Worm (Caenorhabditis elegans) whole organism, L3 larva: ENCODE measurements around the gene C55C3.3.

ENCODE experiments used
- R02D3.7 ChIP-seq: fragments of 150-350 bp; optimal IDR thresholded peaks from 2 replicates; lab custom pipeline; 2014; ENCODE audit warnings: missing biosample characterization, missing genetic modification characterization
- ZK546.5 ChIP-seq: sonication (generic microtip); optimal IDR thresholded peaks from 2 replicates; lab custom pipeline; 2017; ENCODE audit warnings: missing biosample characterization, missing genetic modification characterization
- ama-1 ChIP-seq: fragments of 150-350 bp; optimal IDR thresholded peaks from 2 replicates; lab custom pipeline; 2018
- ceh-28 ChIP-seq: fragments of 150-350 bp; optimal IDR thresholded peaks from 2 replicates; lab custom pipeline; 2014; ENCODE audit warnings: missing biosample characterization, missing genetic modification reagents, missing genetic modification characterization
- ceh-9 ChIP-seq: sonication (generic microtip); optimal IDR thresholded peaks from 2 replicates; lab custom pipeline; 2018; ENCODE audit warnings: missing biosample characterization, missing genetic modification characterization
- daf-12 ChIP-seq: fragments of 150-350 bp; optimal IDR thresholded peaks from 2 replicates; lab custom pipeline; 2014; ENCODE audit warnings: missing biosample characterization, missing genetic modification reagents, missing genetic modification characterization
- egl-5 ChIP-seq: fragments of 150-350 bp; optimal IDR thresholded peaks from 2 replicates; lab custom pipeline; 2017; ENCODE audit warnings: missing biosample characterization, missing genetic modification reagents, missing genetic modification characterization, inconsistent platforms
- elt-1 ChIP-seq: fragments of 150-350 bp; optimal IDR thresholded peaks from 2 replicates; lab custom pipeline; 2014; ENCODE audit warnings: missing biosample characterization, missing genetic modification characterization
- elt-2 ChIP-seq: sonication (generic microtip); optimal IDR thresholded peaks from 2 replicates; lab custom pipeline; 2016; ENCODE audit warnings: missing genetic modification reagents, mild to moderate bottlenecking, missing genetic modification characterization, missing compliant biosample characterization
- eor-1 ChIP-seq, 2 experiments: fragments of 150-350 bp; optimal IDR thresholded peaks; 2 replicates each; lab custom pipeline; 2014 to 2018; ENCODE audit warnings: missing biosample characterization in 2 of 2, missing genetic modification characterization in 2 of 2
- fkh-2 ChIP-seq: fragments of 150-350 bp; optimal IDR thresholded peaks from 2 replicates; lab custom pipeline; 2014; ENCODE audit warnings: missing biosample characterization, missing genetic modification reagents, missing genetic modification characterization
- fos-1 ChIP-seq: fragments of 150-350 bp; optimal IDR thresholded peaks from 2 replicates; lab custom pipeline; 2014; ENCODE audit warnings: missing biosample characterization, missing genetic modification characterization
- hmg-11 ChIP-seq: sonication (generic microtip); optimal IDR thresholded peaks from 2 replicates; lab custom pipeline; 2016; ENCODE audit warnings: missing genetic modification characterization, missing compliant biosample characterization
- jun-1 ChIP-seq: fragments of 150-350 bp; optimal IDR thresholded peaks from 2 replicates; lab custom pipeline; 2014; ENCODE audit warnings: missing biosample characterization, missing genetic modification reagents, missing genetic modification characterization
- lin-15B ChIP-seq: fragments of 150-350 bp; optimal IDR thresholded peaks from 2 replicates; lab custom pipeline; 2014; ENCODE audit warnings: missing biosample characterization, missing genetic modification characterization
- lin-39 ChIP-seq: fragments of 150-350 bp; optimal IDR thresholded peaks from 2 replicates; lab custom pipeline; 2018; ENCODE audit warnings: missing biosample characterization, missing genetic modification reagents, missing genetic modification characterization
- mml-1 ChIP-seq: fragments of 150-350 bp; sonication (generic microtip); optimal IDR thresholded peaks from 3 replicates; lab custom pipeline; 2014; ENCODE audit warnings: missing biosample characterization, missing genetic modification characterization
- nfya-1 ChIP-seq: sonication (generic microtip); optimal IDR thresholded peaks from 2 replicates; lab custom pipeline; 2017; ENCODE audit warnings: missing genetic modification characterization, mild to moderate bottlenecking, missing compliant biosample characterization, antibody characterized with exemption, moderate library complexity; ENCODE audit not compliant: insufficient read depth
- nhr-11 ChIP-seq: fragments of 150-350 bp; optimal IDR thresholded peaks from 2 replicates; lab custom pipeline; 2014; ENCODE audit warnings: missing biosample characterization, missing genetic modification characterization
- nhr-12 ChIP-seq: fragments of 150-350 bp; optimal IDR thresholded peaks from 2 replicates; lab custom pipeline; 2014; ENCODE audit warnings: missing biosample characterization, missing genetic modification characterization
- nhr-23 ChIP-seq: fragments of 150-350 bp; optimal IDR thresholded peaks from 2 replicates; lab custom pipeline; 2014; ENCODE audit warnings: missing biosample characterization, missing genetic modification reagents, missing genetic modification characterization
- nhr-25 ChIP-seq: sonication (generic microtip); optimal IDR thresholded peaks from 2 replicates; lab custom pipeline; 2017; ENCODE audit warnings: missing biosample characterization, missing genetic modification characterization
- nhr-28 ChIP-seq: fragments of 150-350 bp; optimal IDR thresholded peaks from 2 replicates; lab custom pipeline; 2014; ENCODE audit warnings: missing biosample characterization, missing genetic modification characterization
- nhr-43 ChIP-seq: sonication (generic microtip); optimal IDR thresholded peaks from 2 replicates; lab custom pipeline; 2016; ENCODE audit warnings: mild to moderate bottlenecking, missing genetic modification characterization, missing compliant biosample characterization; ENCODE audit not compliant: poor library complexity, severe bottlenecking
- nhr-67 ChIP-seq: fragments of 150-350 bp; optimal IDR thresholded peaks from 2 replicates; lab custom pipeline; 2014; ENCODE audit warnings: missing biosample characterization, missing genetic modification characterization
- nhr-77 ChIP-seq: fragments of 150-350 bp; optimal IDR thresholded peaks from 2 replicates; lab custom pipeline; 2014; ENCODE audit warnings: missing biosample characterization, missing genetic modification characterization
- pha-4 ChIP-seq: fragments of 150-350 bp; optimal IDR thresholded peaks from 2 replicates; lab custom pipeline; 2014; ENCODE audit warnings: missing biosample characterization, missing genetic modification reagents, missing genetic modification characterization
- pqm-1 ChIP-seq: fragments of 150-350 bp; optimal IDR thresholded peaks from 2 replicates; lab custom pipeline; 2017; ENCODE audit warnings: missing biosample characterization, missing genetic modification characterization, inconsistent platforms
- sea-2 ChIP-seq: fragments of 150-350 bp; sonication (generic microtip); optimal IDR thresholded peaks from 4 replicates; lab custom pipeline; 2014; ENCODE audit warnings: missing biosample characterization, missing genetic modification reagents, missing genetic modification characterization
- skn-1 ChIP-seq: fragments of 150-350 bp; optimal IDR thresholded peaks from 2 replicates; lab custom pipeline; 2014; ENCODE audit warnings: missing biosample characterization, missing genetic modification characterization
- snpc-4 ChIP-seq: fragments of 150-350 bp; optimal IDR thresholded peaks from 2 replicates; lab custom pipeline; 2014; ENCODE audit warnings: missing biosample characterization, missing genetic modification characterization
- tbx-2 ChIP-seq: sonication (generic microtip); optimal IDR thresholded peaks from 2 replicates; lab custom pipeline; 2016; ENCODE audit warnings: mild to moderate bottlenecking, missing genetic modification characterization, missing compliant biosample characterization
- unc-39 ChIP-seq: sonication (generic microtip); optimal IDR thresholded peaks from 4 replicates; lab custom pipeline; 2017; ENCODE audit warnings: missing biosample characterization, missing genetic modification characterization
- unc-62 ChIP-seq: fragments of 150-350 bp; sonication (generic microtip); optimal IDR thresholded peaks from 4 replicates; lab custom pipeline; 2014; ENCODE audit warnings: missing biosample characterization, missing genetic modification reagents, missing genetic modification characterization
- zag-1 ChIP-seq: fragments of 150-350 bp; optimal IDR thresholded peaks from 2 replicates; lab custom pipeline; 2014; ENCODE audit warnings: missing biosample characterization, missing genetic modification characterization
- ztf-11 ChIP-seq: fragments of 150-350 bp; optimal IDR thresholded peaks from 2 replicates; lab custom pipeline; 2014; ENCODE audit warnings: missing biosample characterization, missing genetic modification characterization

The C55C3.3 gene

DNA sequence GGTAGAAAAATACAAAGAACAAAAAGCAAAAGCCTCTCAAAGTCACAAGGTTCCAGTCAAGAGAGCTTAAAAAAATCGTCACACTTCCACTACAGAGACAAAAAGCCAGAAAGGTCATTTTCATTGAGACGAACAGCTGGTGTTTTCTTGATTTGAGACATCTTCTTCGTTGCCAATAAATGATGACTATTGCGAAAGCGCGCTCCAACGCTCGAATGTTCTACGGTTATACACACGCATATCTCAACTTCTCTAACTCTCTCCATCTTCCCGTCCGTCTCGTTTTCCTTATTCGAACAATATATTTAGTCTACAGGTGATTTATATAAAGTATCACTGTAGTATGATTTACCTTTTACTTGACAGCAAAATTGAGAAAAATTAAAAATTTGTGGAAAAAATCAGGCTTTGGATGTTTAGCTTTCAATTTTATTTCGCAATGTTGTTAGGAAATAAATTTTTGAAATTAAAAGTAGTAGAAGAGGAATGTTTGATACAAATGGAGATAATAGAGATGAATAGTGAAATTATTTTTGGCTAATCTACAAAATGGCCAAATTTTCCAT lies 19.7 kb upstream of the C55C3.3 start (continued):
- TF ChIP-seq fkh-2 (tag; lab: Kevin White, UChicago) (no peak), nfya-1 (tag; lab: Kevin White, UChicago) (peak; percentile 69), jun-1 (tag; lab: Kevin White, UChicago) (peak; percentile 31), skn-1 (no peak), ceh-9 (tag; lab: Kevin White, UChicago) (no peak), ZK546.5 (tag; lab: Kevin White, UChicago) (no peak), lin-39 (tag; lab: Kevin White, UChicago) (peak; percentile 70), unc-62 (GFP tag; lab: Kevin White, UChicago) (no peak), nhr-11 (no peak), sea-2 (no peak), nhr-23 (tag; lab: Kevin White, UChicago) (peak; percentile 24), elt-2 (peak; percentile 35), unc-39 (tag; lab: Kevin White, UChicago) (no peak), eor-1 (tag; optimal IDR thresholded peaks at IDR 0.05; lab: Kevin White, UChicago) (no peak), nhr-28 (tag; lab: Kevin White, UChicago) (no peak), nhr-12 (tag; lab: Kevin White, UChicago) (no peak)

DNA sequence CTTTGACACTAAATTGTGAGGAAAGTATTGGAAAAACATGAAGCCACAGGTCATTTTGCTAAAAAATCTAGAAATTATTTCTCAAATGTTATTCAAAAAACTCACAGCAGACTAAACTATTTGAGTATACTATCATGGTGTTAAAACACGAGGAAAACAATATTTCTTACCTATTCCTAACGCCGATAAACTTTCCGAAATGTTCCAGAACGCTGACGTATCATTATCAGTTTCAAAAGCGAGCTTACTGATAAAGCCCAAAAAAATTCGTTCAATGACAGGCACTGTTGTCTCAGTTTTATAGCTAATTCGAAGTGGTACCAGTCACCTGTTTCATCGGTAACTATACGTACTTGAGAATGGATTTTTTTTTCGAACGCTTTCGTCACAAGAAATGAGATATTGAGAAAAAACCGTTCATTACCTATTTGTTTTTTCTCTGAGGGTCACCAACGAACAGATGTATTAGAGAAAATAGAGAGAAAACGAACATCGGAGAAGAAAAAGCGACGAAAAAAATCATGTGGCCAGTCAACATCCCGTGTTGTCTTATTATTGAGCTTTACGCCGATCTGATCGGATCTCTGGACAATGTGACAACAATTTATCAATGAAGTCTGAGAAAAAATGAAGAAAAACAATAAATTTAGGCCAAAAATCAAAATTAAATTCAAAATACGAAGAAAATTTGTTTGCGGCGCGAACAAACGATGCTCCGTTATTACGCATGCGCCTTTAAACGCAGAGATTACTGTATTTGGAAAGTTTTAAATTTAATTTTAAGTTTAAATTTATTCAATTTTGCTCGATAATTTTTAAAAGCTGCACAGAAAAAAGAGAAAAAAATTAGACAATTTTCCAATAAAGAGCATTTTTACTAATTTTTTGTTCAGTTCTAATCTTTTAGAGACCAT lies 18.7 kb upstream of the C55C3.3 start:
- TF ChIP-seq snpc-4 (tag; lab: Kevin White, UChicago), result peak; percentile 61
- TF ChIP-seq fos-1 (tag; lab: Kevin White, UChicago), result no peak
- no peak for TF ChIP-seq mml-1 (tag; lab: Kevin White, UChicago)
- no peak for TF ChIP-seq ztf-11 (tag; lab: Kevin White, UChicago)
- TF ChIP-seq zag-1, result no peak
- peak; percentile 42 for TF ChIP-seq pqm-1 (tag; lab: Kevin White, UChicago)
- TF ChIP-seq daf-12 (tag; lab: Kevin White, UChicago), result no peak
- TF ChIP-seq nhr-67 (tag; lab: Kevin White, UChicago), result no peak
- peak; percentile 71 for TF ChIP-seq elt-2
- no peak for TF ChIP-seq nhr-43 (tag; lab: Kevin White, UChicago)
- peak; percentile 8 for TF ChIP-seq jun-1 (tag; lab: Kevin White, UChicago)
- TF ChIP-seq pha-4 (tag; lab: Kevin White, UChicago), result peak; percentile 51
- TF ChIP-seq elt-1 (tag; lab: Kevin White, UChicago), result no peak
- TF ChIP-seq nhr-25 (tag; lab: Kevin White, UChicago), result no peak
- TF ChIP-seq R02D3.7, result no peak
- no peak for TF ChIP-seq ceh-9 (tag; lab: Kevin White, UChicago)
- TF ChIP-seq nhr-28 (tag; lab: Kevin White, UChicago), result no peak
- no peak for TF ChIP-seq hmg-11
- TF ChIP-seq nhr-77 (tag; lab: Kevin White, UChicago), result no peak
- peak; percentile 25 for TF ChIP-seq ama-1 (lab: Kevin White, UChicago)

DNA sequence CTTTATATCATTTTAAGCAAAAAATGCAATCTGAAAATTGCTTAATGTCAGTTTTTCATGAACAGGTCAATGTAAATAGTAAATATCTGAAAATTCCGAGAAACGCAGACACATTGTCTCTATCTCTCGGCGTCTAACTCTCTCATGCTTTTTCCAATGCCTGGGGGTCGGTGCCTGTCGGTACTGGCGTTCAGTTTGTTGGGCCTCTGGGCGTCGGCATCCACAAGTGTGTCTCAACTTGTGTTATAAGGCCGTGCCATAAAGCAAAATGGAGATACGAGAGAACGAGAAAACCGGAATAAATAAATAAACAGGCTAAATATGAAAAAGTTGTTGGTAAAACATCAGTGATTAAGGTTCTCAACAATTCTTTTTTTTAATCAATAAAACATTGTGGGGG lies 17.9 kb upstream of the C55C3.3 start:
- TF ChIP-seq hmg-11, result peak; percentile 78
- peak; percentile 30 for TF ChIP-seq nhr-43 (tag; lab: Kevin White, UChicago)
- TF ChIP-seq lin-39 (tag; lab: Kevin White, UChicago), result peak; percentile 21
- TF ChIP-seq pha-4 (tag; lab: Kevin White, UChicago), result peak; percentile 94
- TF ChIP-seq nhr-23 (tag; lab: Kevin White, UChicago), result peak; percentile 29
- no peak for TF ChIP-seq nhr-12 (tag; lab: Kevin White, UChicago)
- TF ChIP-seq elt-2, result peak; percentile 26
- TF ChIP-seq nhr-77 (tag; lab: Kevin White, UChicago), result no peak
- TF ChIP-seq egl-5 (tag; lab: Kevin White, UChicago), result peak; percentile 5
- no peak for TF ChIP-seq tbx-2 (tag; lab: Kevin White, UChicago)
- TF ChIP-seq nfya-1 (tag; lab: Kevin White, UChicago), result peak; percentile 57
- peak; percentile 62 for TF ChIP-seq ceh-28
- peak; percentile 46 for TF ChIP-seq snpc-4 (tag; lab: Kevin White, UChicago)
- peak; percentile 81 for TF ChIP-seq ama-1 (lab: Kevin White, UChicago)
- no peak for TF ChIP-seq lin-15B (tag; lab: Kevin White, UChicago)
